Fruit fly (Drosophila melanogaster): Measurements from ENCODE around the gene Cow.

The Cow gene

DNA sequence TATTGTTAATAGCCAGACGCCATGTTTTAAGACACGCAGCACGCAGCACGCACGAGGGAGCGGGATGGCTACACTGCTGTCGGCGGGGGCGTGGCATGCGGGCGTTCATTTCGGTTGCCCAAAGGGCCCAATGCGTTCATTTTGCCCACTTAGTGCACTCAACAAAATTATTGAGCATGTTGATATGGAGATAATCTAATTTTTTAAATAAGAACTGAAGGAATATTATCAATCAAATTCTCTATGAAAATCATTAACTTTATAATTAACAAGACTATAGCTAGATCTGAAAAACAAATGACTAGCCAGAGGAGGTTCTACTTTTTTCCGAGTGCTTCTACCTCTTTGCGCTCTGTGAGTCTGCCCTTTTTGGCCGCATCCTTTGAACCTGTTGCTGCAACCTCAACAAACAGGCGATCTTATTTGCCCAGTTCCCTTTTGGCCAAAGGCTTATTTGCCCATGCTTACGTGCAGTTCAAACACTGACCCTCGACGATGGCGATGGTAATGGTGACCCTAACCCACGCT lies 20.8 kb upstream of the Cow start (continued):
- TF ChIP-seq Lpt (GFP tag; optimal IDR thresholded peaks at IDR 0.05), result no peak
- no peak for TF ChIP-seq CG8119 (GFP tag; IDR thresholded peaks at IDR 0.05)
- no peak for TF ChIP-seq CG6792 (GFP tag; optimal IDR thresholded peaks at IDR 0.05)
- TF ChIP-seq CG6163 (GFP tag; IDR thresholded peaks at IDR 0.05), result no peak
- TF ChIP-seq CG11294 (GFP tag; IDR thresholded peaks at IDR 0.05), result no peak
- TF ChIP-seq dsx (GFP tag; optimal IDR thresholded peaks at IDR 0.05; ENCODE audit: poor library complexity, severe bottlenecking), result no peak
- no peak for TF ChIP-seq Blimp-1 (GFP tag; optimal IDR thresholded peaks at IDR 0.05)
- no peak for TF ChIP-seq CG11762 (GFP tag; optimal IDR thresholded peaks at IDR 0.05; ENCODE audit: insufficient read depth)
- no peak for TF ChIP-seq cyc (GFP tag; optimal IDR thresholded peaks at IDR 0.05)
- TF ChIP-seq Sox102F (GFP tag; optimal IDR thresholded peaks at IDR 0.05), result no peak
- no peak for TF ChIP-seq lz (GFP tag; optimal IDR thresholded peaks at IDR 0.05)
- no peak for TF ChIP-seq Ets96B (tag; optimal IDR thresholded peaks at IDR 0.05)
- TF ChIP-seq CG1621 (tag; optimal IDR thresholded peaks at IDR 0.05), result no peak
- TF ChIP-seq Gug (GFP tag; IDR thresholded peaks at IDR 0.05), result no peak

DNA sequence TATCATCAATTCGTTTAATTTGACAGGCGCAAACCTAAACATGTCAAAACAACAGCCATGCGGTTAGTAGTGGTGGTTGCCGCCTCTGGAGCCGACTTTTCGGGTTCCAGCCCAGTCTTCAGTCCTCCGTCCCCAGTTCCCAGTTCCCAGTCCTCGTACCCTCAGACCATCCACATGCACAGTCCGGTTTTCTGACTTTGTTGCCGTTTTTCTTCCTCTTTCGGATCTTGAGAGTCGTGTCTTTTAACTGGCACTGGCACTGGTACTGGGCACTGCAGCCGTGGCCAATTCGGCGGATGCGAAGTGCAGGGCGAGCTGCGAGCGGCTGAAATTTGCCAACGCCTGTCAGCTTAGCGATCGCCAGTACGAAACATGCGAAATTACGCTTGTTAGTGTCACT lies 19.8 kb upstream of the Cow start:
- TF ChIP-seq CG3919 (GFP tag; optimal IDR thresholded peaks at IDR 0.05) (no peak), dsx (GFP tag; optimal IDR thresholded peaks at IDR 0.05; ENCODE audit: poor library complexity, severe bottlenecking) (peak; percentile 96), acj6 (GFP tag; optimal IDR thresholded peaks at IDR 0.05) (no peak)

DNA sequence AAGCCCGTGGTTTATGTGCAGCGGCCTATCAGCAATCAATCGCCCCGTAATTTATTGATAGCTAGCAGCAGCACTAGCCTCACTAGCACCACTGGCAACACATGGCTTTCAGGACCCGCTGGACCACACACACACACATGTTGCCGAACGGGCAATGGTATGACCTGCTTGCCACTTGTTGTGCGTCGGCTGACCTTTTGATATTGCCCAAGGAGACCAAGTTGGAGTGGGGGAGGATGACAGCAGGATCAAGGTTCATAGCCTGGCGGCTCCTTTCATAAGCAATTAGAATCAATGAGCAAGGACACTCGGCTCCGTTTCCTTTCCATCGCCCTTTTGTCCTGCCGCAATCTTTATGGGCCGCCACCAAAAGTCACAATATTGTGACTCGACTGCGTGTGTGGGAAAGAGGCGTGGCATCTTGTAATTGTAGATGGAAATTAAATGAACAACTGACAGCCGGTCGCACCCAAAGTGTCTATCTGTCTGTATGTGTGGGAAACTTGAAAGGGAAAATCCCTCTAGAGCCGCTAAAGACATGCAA lies 18.9 kb upstream of the Cow start:
- no peak for TF ChIP-seq CG8632 (GFP tag; optimal IDR thresholded peaks at IDR 0.05)
- no peak for TF ChIP-seq Gug (GFP tag; IDR thresholded peaks at IDR 0.05)
- TF ChIP-seq Hr39 (GFP tag; optimal IDR thresholded peaks at IDR 0.05), result no peak
- no peak for TF ChIP-seq CG6792 (GFP tag; optimal IDR thresholded peaks at IDR 0.05)
- no peak for TF ChIP-seq CG7368 (GFP tag; optimal IDR thresholded peaks at IDR 0.05)
- no peak for TF ChIP-seq Lpt (GFP tag; optimal IDR thresholded peaks at IDR 0.05)
- TF ChIP-seq cyc (GFP tag; optimal IDR thresholded peaks at IDR 0.05), result no peak
- no peak for TF ChIP-seq Sox102F (GFP tag; optimal IDR thresholded peaks at IDR 0.05)
- no peak for TF ChIP-seq Sox14 (GFP tag; optimal IDR thresholded peaks at IDR 0.05)
- no peak for TF ChIP-seq CG10631 (GFP tag; optimal IDR thresholded peaks at IDR 0.05)
- no peak for TF ChIP-seq esn (GFP tag; optimal IDR thresholded peaks at IDR 0.05)
- TF ChIP-seq CG15336 (GFP tag; IDR thresholded peaks at IDR 0.05), result no peak
- TF ChIP-seq CG10669 (GFP tag; optimal IDR thresholded peaks at IDR 0.05), result no peak
- TF ChIP-seq OdsH (GFP tag; optimal IDR thresholded peaks at IDR 0.05), result no peak
- TF ChIP-seq Ets21C (GFP tag; optimal IDR thresholded peaks at IDR 0.05), result no peak
- no peak for TF ChIP-seq Sox15 (GFP tag; optimal IDR thresholded peaks at IDR 0.05)
- TF ChIP-seq CG6808 (GFP tag; optimal IDR thresholded peaks at IDR 0.05), result no peak
- TF ChIP-seq CG9139 (GFP tag; optimal IDR thresholded peaks at IDR 0.05), result no peak
- TF ChIP-seq acj6 (GFP tag; optimal IDR thresholded peaks at IDR 0.05), result no peak
- no peak for TF ChIP-seq net (GFP tag; optimal IDR thresholded peaks at IDR 0.05)

DNA sequence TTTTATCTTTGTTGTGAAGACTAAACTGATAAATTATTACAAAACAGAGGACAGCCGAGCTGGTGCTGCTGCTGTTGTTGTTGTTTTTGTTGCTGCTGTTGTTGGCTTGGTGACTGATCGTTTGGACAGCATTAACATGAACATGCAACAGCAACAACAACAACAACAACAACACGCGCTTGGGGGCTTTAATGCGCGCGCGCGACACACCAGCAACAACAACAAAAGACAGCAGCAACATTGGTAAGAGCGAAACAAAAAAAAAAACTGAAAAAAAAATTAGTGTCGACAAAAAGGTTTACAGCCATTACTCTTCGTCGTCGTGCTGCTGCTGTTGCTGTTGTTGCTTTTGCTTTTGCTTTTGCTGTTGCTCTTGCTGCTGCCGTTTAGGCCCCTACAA lies 18.4 kb upstream of the Cow start:
- no peak for TF ChIP-seq CG11294 (GFP tag; IDR thresholded peaks at IDR 0.05)
- no peak for TF ChIP-seq fkh (GFP tag; optimal IDR thresholded peaks at IDR 0.05)
- TF ChIP-seq CG6792 (GFP tag; optimal IDR thresholded peaks at IDR 0.05), result no peak
- TF ChIP-seq CG3919 (GFP tag; optimal IDR thresholded peaks at IDR 0.05), result no peak
- no peak for TF ChIP-seq Smox (GFP tag; optimal IDR thresholded peaks at IDR 0.05)
- TF ChIP-seq dsx (GFP tag; optimal IDR thresholded peaks at IDR 0.05; ENCODE audit: poor library complexity, severe bottlenecking), result no peak
- TF ChIP-seq CG15336 (GFP tag; IDR thresholded peaks at IDR 0.05), result no peak
- TF ChIP-seq CG6276 (GFP tag; optimal IDR thresholded peaks at IDR 0.05), result no peak
- TF ChIP-seq CG3032 (tag; optimal IDR thresholded peaks at IDR 0.05), result no peak
- TF ChIP-seq Eip75B (GFP tag; optimal IDR thresholded peaks at IDR 0.05), result no peak
- TF ChIP-seq Sox14 (GFP tag; optimal IDR thresholded peaks at IDR 0.05), result no peak
- no peak for TF ChIP-seq CG6808 (GFP tag; optimal IDR thresholded peaks at IDR 0.05)

All from whole organism, prepupa.